Fruit fly (Drosophila melanogaster) whole organism: Measurements from ENCODE around the gene ex.

ENCODE experiments used
- CG8478 ChIP-seq: fragments of >200 bp; optimal IDR thresholded peaks from 2 replicates; lab custom pipeline; 2018; ENCODE audit warnings: inconsistent platforms
- Dll ChIP-seq: fragments of >200 bp; optimal IDR thresholded peaks from 2 replicates; lab custom pipeline; 2017
- EcR ChIP-seq, 2 experiments: fragments of >200 bp; optimal IDR thresholded peaks; 2 replicates each; lab custom pipeline; 2017; ENCODE audit warnings: missing biosample characterization in 2 of 2, missing genetic modification characterization in 2 of 2, missing genetic modification reagents in 2 of 2
- pan ChIP-seq: fragments of >200 bp; optimal IDR thresholded peaks from 2 replicates; lab custom pipeline; 2017
- usp ChIP-seq: fragments of >200 bp; optimal IDR thresholded peaks from 2 replicates; lab custom pipeline; 2017; ENCODE audit warnings: missing biosample characterization, missing genetic modification characterization, mixed read lengths

DNA sequence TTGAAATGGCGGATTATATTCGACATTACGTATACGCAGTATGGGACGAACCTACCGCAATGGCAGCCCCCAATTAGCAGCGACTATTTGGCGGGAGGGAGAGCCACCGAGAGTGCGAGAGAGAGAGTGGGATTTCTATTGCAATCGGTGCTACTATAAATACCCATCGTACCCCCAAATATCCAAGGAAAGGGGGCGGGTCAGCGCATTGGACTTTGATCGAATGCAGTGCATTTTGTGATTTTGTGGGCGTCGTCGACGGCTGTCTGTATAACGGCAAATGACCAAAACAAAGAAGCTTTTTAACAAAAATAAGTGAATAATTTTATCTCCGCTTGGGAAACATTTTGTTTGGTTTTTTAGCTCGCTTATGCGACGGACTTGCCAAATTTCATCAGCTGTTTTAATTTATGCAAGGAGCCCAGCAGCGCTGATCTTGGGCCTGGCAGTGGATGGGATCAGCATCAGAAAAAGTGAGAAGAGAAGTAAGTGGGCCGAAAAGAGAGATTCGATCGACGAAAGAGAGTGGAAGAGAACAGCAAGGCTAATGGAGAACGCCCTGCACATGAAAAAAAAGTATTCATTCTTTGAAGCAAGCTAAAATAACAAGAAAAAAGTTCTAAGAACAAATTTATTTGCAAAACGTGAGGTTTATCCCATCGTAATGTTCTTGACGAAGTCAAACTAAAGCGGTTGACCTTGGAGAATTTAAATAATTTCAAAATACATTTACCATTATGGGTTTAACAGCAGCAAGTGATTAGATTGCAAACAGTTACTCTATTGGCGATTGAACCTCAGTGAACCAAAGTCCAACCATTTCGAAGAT is 56.9 kb downstream of the ex start:
- TF ChIP-seq CG8478 (lab: Kevin White, UChicago) (no peak), usp (GFP tag; lab: Kevin White, UChicago) (no peak), pan (lab: Kevin White, UChicago) (no peak), EcR (GFP tag; optimal IDR thresholded peaks at IDR 0.05; lab: Kevin White, UChicago) (no peak), Dll (no peak)
